Fruit fly (Drosophila melanogaster): ENCODE results near the gene Smvt.

Gene Smvt

dm6 chr3R:31754605-31755004, 6.8 kb downstream of the Smvt start, which contains the start of gene salt:
Gene salt (minus strand): TSS chr3R:31754705.
- TF ChIP-seq Dif (GFP tag; optimal IDR thresholded peaks at IDR 0.05; ENCODE audit: partially characterized antibody) (no peak), ey (GFP tag; optimal IDR thresholded peaks at IDR 0.05) (no peak), br (GFP tag; optimal IDR thresholded peaks at IDR 0.05) (no peak), sv (GFP tag; optimal IDR thresholded peaks at IDR 0.05) (no peak), Mio (GFP tag; optimal IDR thresholded peaks at IDR 0.05) (no peak), HLH106 (tag; optimal IDR thresholded peaks at IDR 0.05) (no peak), woc (GFP tag; optimal IDR thresholded peaks at IDR 0.05) (no peak), psq (GFP tag; optimal IDR thresholded peaks at IDR 0.05) (no peak), CrebA (GFP tag; optimal IDR thresholded peaks at IDR 0.05; ENCODE audit: borderline replicate concordance) (no peak), Jra (GFP tag; optimal IDR thresholded peaks at IDR 0.05) (no peak), tai (GFP tag; optimal IDR thresholded peaks at IDR 0.05) (no peak), h (GFP tag; optimal IDR thresholded peaks at IDR 0.05) (no peak), Hr78 (GFP tag; optimal IDR thresholded peaks at IDR 0.05) (no peak), CG9705 (GFP tag; optimal IDR thresholded peaks at IDR 0.05) (no peak), pan (optimal IDR thresholded peaks at IDR 0.05) (no peak)

- TF ChIP-seq fru (GFP tag; optimal IDR thresholded peaks at IDR 0.05) (peak; percentile 41), Vsx2 (GFP tag; optimal IDR thresholded peaks at IDR 0.05; ENCODE audit: partially characterized antibody) (no peak), foxo (GFP tag; optimal IDR thresholded peaks at IDR 0.05) (peak in 1 of 2 experiments; percentile 40), sv (GFP tag; optimal IDR thresholded peaks at IDR 0.05) (no peak), sage (GFP tag; optimal IDR thresholded peaks at IDR 0.05) (no peak), Sp1 (GFP tag; optimal IDR thresholded peaks at IDR 0.05) (peak; percentile 61), Rel (GFP tag; optimal IDR thresholded peaks at IDR 0.05) (peak; percentile 53), Rel (tag; optimal IDR thresholded peaks at IDR 0.05) (peak; percentile 59), Dif (GFP tag; optimal IDR thresholded peaks at IDR 0.05; ENCODE audit: partially characterized antibody) (peak; percentile 20), Myc (optimal IDR thresholded peaks at IDR 0.05) (no peak), Hr83 (GFP tag; optimal IDR thresholded peaks at IDR 0.05; ENCODE audit: poor library complexity, severe bottlenecking) (no peak), CG9705 (GFP tag; optimal IDR thresholded peaks at IDR 0.05) (no peak), Hr78 (GFP tag; optimal IDR thresholded peaks at IDR 0.05) (peak; percentile 6), usp (GFP tag; optimal IDR thresholded peaks at IDR 0.05) (no peak), Abd-B (GFP tag; optimal IDR thresholded peaks at IDR 0.05) (no peak), rgr (GFP tag; optimal IDR thresholded peaks at IDR 0.05) (peak; percentile 21), woc (GFP tag; optimal IDR thresholded peaks at IDR 0.05) (no peak), Dfd (GFP tag; optimal IDR thresholded peaks at IDR 0.05) (no peak), h (GFP tag; optimal IDR thresholded peaks at IDR 0.05) (peak; percentile 30), psq (GFP tag; optimal IDR thresholded peaks at IDR 0.05) (peak; percentile 100), br (GFP tag; optimal IDR thresholded peaks at IDR 0.05) (peak; percentile 18), Hnf4 (GFP tag; optimal IDR thresholded peaks at IDR 0.05) (peak; percentile 4), N (GFP tag; optimal IDR thresholded peaks at IDR 0.05) (peak; percentile 81), CrebA (GFP tag; optimal IDR thresholded peaks at IDR 0.05; ENCODE audit: borderline replicate concordance) (no peak)
Observed at dm6 chr3R:31748093-31748996, 13.0 kb downstream of the Smvt start.

- TF ChIP-seq psq (GFP tag; optimal IDR thresholded peaks at IDR 0.05) (no peak), usp (GFP tag; optimal IDR thresholded peaks at IDR 0.05) (no peak), woc (GFP tag; optimal IDR thresholded peaks at IDR 0.05) (no peak), dsf (GFP tag; optimal IDR thresholded peaks at IDR 0.05; ENCODE audit: borderline replicate concordance) (no peak), h (GFP tag; optimal IDR thresholded peaks at IDR 0.05) (peak; percentile 46), jim (GFP tag; optimal IDR thresholded peaks at IDR 0.05) (no peak), Myc (optimal IDR thresholded peaks at IDR 0.05) (peak; percentile 47), brk (GFP tag; optimal IDR thresholded peaks at IDR 0.05) (no peak), Sp1 (GFP tag; optimal IDR thresholded peaks at IDR 0.05) (peak; percentile 19), Hnf4 (GFP tag; optimal IDR thresholded peaks at IDR 0.05) (peak; percentile 34), lola (GFP tag; optimal IDR thresholded peaks at IDR 0.05) (no peak), N (GFP tag; optimal IDR thresholded peaks at IDR 0.05) (no peak), dmrt93B (GFP tag; optimal IDR thresholded peaks at IDR 0.05) (no peak), Vsx2 (GFP tag; optimal IDR thresholded peaks at IDR 0.05; ENCODE audit: partially characterized antibody) (no peak), OdsH (GFP tag; optimal IDR thresholded peaks at IDR 0.05) (peak; percentile 8), Jra (GFP tag; optimal IDR thresholded peaks at IDR 0.05) (peak; percentile 22), pan (optimal IDR thresholded peaks at IDR 0.05) (no peak), br (GFP tag; optimal IDR thresholded peaks at IDR 0.05) (no peak), HLH106 (tag; optimal IDR thresholded peaks at IDR 0.05) (peak; percentile 15), ey (GFP tag; optimal IDR thresholded peaks at IDR 0.05) (no peak), Dfd (GFP tag; optimal IDR thresholded peaks at IDR 0.05) (no peak), foxo (GFP tag; optimal IDR thresholded peaks at IDR 0.05) (peak in 1 of 2 experiments; percentile 15), Abd-B (GFP tag; optimal IDR thresholded peaks at IDR 0.05) (no peak), Mio (GFP tag; optimal IDR thresholded peaks at IDR 0.05) (no peak), sv (GFP tag; optimal IDR thresholded peaks at IDR 0.05) (no peak), Hr78 (GFP tag; optimal IDR thresholded peaks at IDR 0.05) (no peak), Hr83 (GFP tag; optimal IDR thresholded peaks at IDR 0.05; ENCODE audit: poor library complexity, severe bottlenecking) (peak; percentile 55), sage (GFP tag; optimal IDR thresholded peaks at IDR 0.05) (no peak), dl (GFP tag; optimal IDR thresholded peaks at IDR 0.05; ENCODE audit: insufficient read depth in 1 of 2, partially characterized antibody in 2 of 2) (peak in 1 of 2 experiments; percentile 26), Dif (GFP tag; optimal IDR thresholded peaks at IDR 0.05; ENCODE audit: partially characterized antibody) (no peak), CrebA (GFP tag; optimal IDR thresholded peaks at IDR 0.05; ENCODE audit: borderline replicate concordance) (no peak), rgr (GFP tag; optimal IDR thresholded peaks at IDR 0.05) (peak; percentile 29), fru (GFP tag; optimal IDR thresholded peaks at IDR 0.05) (no peak), tai (GFP tag; optimal IDR thresholded peaks at IDR 0.05) (no peak), CG32264 (GFP tag; optimal IDR thresholded peaks at IDR 0.05) (no peak)
Observed at dm6 chr3R:31747429-31748048, 13.8 kb downstream of the Smvt start, which contains the start of the genes nero and CG1910. Gene nero (minus strand): TSS chr3R:31747558. Gene CG1910 (plus strand): TSS chr3R:31747643.

All from whole organism, wandering third instar larva.